Worm (Caenorhabditis elegans) whole organism, mixed stage, embryonic: ENCODE data around the gene clec-214.

Experiments used
- elt-1 ChIP-seq: sonication (generic microtip); optimal IDR thresholded peaks from 2 replicates; lab custom pipeline; 2017; ENCODE audit warnings: missing genetic modification characterization, mild to moderate bottlenecking, missing compliant biosample characterization, antibody characterized with exemption, moderate library complexity, borderline replicate concordance; ENCODE audit not compliant: insufficient read depth
- mep-1 ChIP-seq: fragments of 150-350 bp; optimal IDR thresholded peaks from 2 replicates; lab custom pipeline; 2017; ENCODE audit warnings: missing biosample characterization, missing genetic modification reagents, missing genetic modification characterization, inconsistent platforms
- nhr-12 ChIP-seq: fragments of 150-350 bp; optimal IDR thresholded peaks from 2 replicates; lab custom pipeline; 2014; ENCODE audit warnings: missing biosample characterization, missing genetic modification characterization
- nhr-237 ChIP-seq: fragments of 150-350 bp; optimal IDR thresholded peaks from 2 replicates; lab custom pipeline; 2014; ENCODE audit warnings: missing biosample characterization, missing genetic modification characterization
- pha-4 ChIP-seq: fragments of 150-350 bp; optimal IDR thresholded peaks from 2 replicates; lab custom pipeline; 2018; ENCODE audit warnings: missing biosample characterization, missing genetic modification reagents, missing genetic modification characterization

ce11 chrV:7649963-7650362 is 39.8 kb downstream of the clec-214 start:
- TF ChIP-seq pha-4 (tag; lab: Kevin White, UChicago) (no peak), elt-1 (tag; lab: Kevin White, UChicago) (no peak), nhr-12 (no peak), nhr-237 (no peak), mep-1 (tag; lab: Kevin White, UChicago) (no peak)
